Worm (Caenorhabditis elegans) whole organism, L1 larva: ENCODE measurements around the gene F58F9.9.

Experiments used
- blmp-1 ChIP-seq: fragments of 150-350 bp; optimal IDR thresholded peaks from 2 replicates; lab custom pipeline; 2014; ENCODE audit warnings: missing biosample characterization, missing genetic modification characterization
- ceh-82 ChIP-seq, 3 experiments: fragments of 150-350 bp in 1 of 3; sonication (generic microtip) in 2 of 3; optimal IDR thresholded peaks; 2 replicates each; lab custom pipeline; 2014 to 2017; ENCODE audit warnings: missing biosample characterization in 3 of 3, missing genetic modification characterization in 3 of 3
- egl-27 ChIP-seq, 2 experiments: fragments of 150-350 bp in 1 of 2; sonication (generic microtip); optimal IDR thresholded peaks; 3 replicates each; lab custom pipeline; 2017 to 2018; ENCODE audit warnings: missing biosample characterization in 2 of 2, missing genetic modification characterization in 2 of 2, missing genetic modification reagents in 2 of 2
- fos-1 ChIP-seq: fragments of 150-350 bp; optimal IDR thresholded peaks from 2 replicates; lab custom pipeline; 2014; ENCODE audit warnings: missing biosample characterization, missing genetic modification characterization
- nhr-11 ChIP-seq: fragments of 150-350 bp; optimal IDR thresholded peaks from 2 replicates; lab custom pipeline; 2014; ENCODE audit warnings: missing biosample characterization, missing genetic modification characterization
- nhr-71 ChIP-seq: sonication (generic microtip); optimal IDR thresholded peaks from 2 replicates; lab custom pipeline; 2016; ENCODE audit warnings: mild to moderate bottlenecking, missing genetic modification characterization, moderate library complexity, missing compliant biosample characterization
- nhr-85 ChIP-seq: sonication (generic microtip); peaks from one replicate; lab custom pipeline; 2016; ENCODE audit warnings: missing genetic modification characterization, inconsistent platforms, missing compliant biosample characterization
- pag-3 ChIP-seq: sonication (generic microtip); optimal IDR thresholded peaks from 2 replicates; lab custom pipeline; 2017; ENCODE audit warnings: missing genetic modification characterization, mild to moderate bottlenecking, missing compliant biosample characterization, antibody characterized with exemption, borderline replicate concordance; ENCODE audit not compliant: insufficient read depth
- unc-130 ChIP-seq: fragments of 150-350 bp; optimal IDR thresholded peaks from 2 replicates; lab custom pipeline; 2017; ENCODE audit warnings: missing biosample characterization, missing genetic modification characterization, inconsistent platforms

ce11 chrIV:6221878-6222277 is 18.2 kb upstream of the F58F9.9 start, which contains the start of gene C49A9.3:
- no peak for TF ChIP-seq nhr-71 (tag; lab: Kevin White, UChicago)
- no peak for TF ChIP-seq egl-27 (tag; optimal IDR thresholded peaks at IDR 0.05; lab: Kevin White, UChicago)
- TF ChIP-seq blmp-1 (tag; lab: Kevin White, UChicago), result no peak
- no peak for TF ChIP-seq nhr-11 (tag; lab: Kevin White, UChicago)
- no peak for TF ChIP-seq nhr-85
- TF ChIP-seq unc-130 (tag; lab: Kevin White, UChicago), result no peak
- TF ChIP-seq ceh-82 (tag; optimal IDR thresholded peaks at IDR 0.05; lab: Kevin White, UChicago), result no peak
- TF ChIP-seq fos-1 (tag; lab: Kevin White, UChicago), result no peak
- TF ChIP-seq pag-3 (tag; lab: Kevin White, UChicago), result no peak
